Worm (Caenorhabditis elegans) whole organism, young adult: Measurements from ENCODE around the gene pgl-3.

Source experiments
- B0019.2 ChIP-seq: fragments of 200-800 bp; sonication (Bioruptor generic); conservative IDR thresholded peaks from 2 replicates; pipeline ENCODE4 v1.3.6; 2022; ENCODE audit warnings: missing genetic modification reagents, missing genetic modification characterization, missing compliant biosample characterization
- B0336.3 ChIP-seq: fragments of 200-800 bp; sonication (Bioruptor generic); IDR thresholded peaks from 2 replicates; pipeline ENCODE4 v1.3.6; 2022; ENCODE audit warnings: missing genetic modification characterization, missing compliant biosample characterization
- F23B12.7 ChIP-seq: sonication (generic microtip); optimal IDR thresholded peaks from 2 replicates; lab custom pipeline; 2017; ENCODE audit warnings: missing genetic modification characterization, mild to moderate bottlenecking, missing compliant biosample characterization, antibody characterized with exemption, moderate library complexity; ENCODE audit not compliant: insufficient read depth
- F49E8.2 ChIP-seq: sonication (generic microtip); optimal IDR thresholded peaks from 3 replicates; lab custom pipeline; 2017; ENCODE audit warnings: missing genetic modification characterization, mild to moderate bottlenecking, missing compliant biosample characterization, antibody characterized with exemption, moderate library complexity; ENCODE audit not compliant: insufficient read depth
- Y95B8A.8 ChIP-seq: fragments of 200-800 bp; sonication (Bioruptor generic); IDR thresholded peaks from 2 replicates; pipeline ENCODE4 v1.3.6; 2022; ENCODE audit warnings: missing genetic modification reagents, missing genetic modification characterization, missing compliant biosample characterization
- ZK185.1 ChIP-seq: sonication (generic microtip); optimal IDR thresholded peaks from 2 replicates; lab custom pipeline; 2016; ENCODE audit warnings: mild to moderate bottlenecking, missing genetic modification characterization, missing compliant biosample characterization; ENCODE audit not compliant: poor library complexity, severe bottlenecking
- akir-1 ChIP-seq: fragments of 200-800 bp; sonication (Bioruptor generic); optimal IDR thresholded peaks from 2 replicates; lab custom pipeline; 2018; ENCODE audit warnings: mild to moderate bottlenecking, missing genetic modification characterization, moderate library complexity, missing compliant biosample characterization
- ama-1 ChIP-seq, 3 experiments: fragments of 150-350 bp in 1 of 3; sonication (generic microtip) in 2 of 3; optimal IDR thresholded peaks; 2 replicates each; lab custom pipeline; 2014 to 2018; ENCODE audit warnings: missing biosample characterization in 2 of 3, missing genetic modification characterization in 2 of 3, missing genetic modification reagents in 2 of 3
- aptf-2 ChIP-seq: fragments of 200-800 bp; sonication (Bioruptor generic); conservative IDR thresholded peaks from 2 replicates; pipeline ENCODE4 v1.3.6; 2022; ENCODE audit warnings: missing genetic modification reagents, missing genetic modification characterization, missing compliant biosample characterization
- attf-5 ChIP-seq: fragments of 200-800 bp; sonication (Bioruptor generic); optimal IDR thresholded peaks from 2 replicates; lab custom pipeline; 2018; ENCODE audit warnings: mild to moderate bottlenecking, missing genetic modification characterization, missing compliant biosample characterization
- bed-1 ChIP-seq: fragments of 200-800 bp; sonication (Bioruptor generic); IDR thresholded peaks from 2 replicates; pipeline ENCODE4 v1.3.6; 2022; ENCODE audit warnings: missing genetic modification reagents, missing genetic modification characterization, missing compliant biosample characterization
- ccch-3 ChIP-seq: fragments of 200-800 bp; sonication (Bioruptor generic); optimal IDR thresholded peaks from 2 replicates; lab custom pipeline; 2018; ENCODE audit warnings: mild to moderate bottlenecking, missing genetic modification characterization, missing compliant biosample characterization
- cebp-1 ChIP-seq, 2 experiments: fragments of 200-800 bp in 1 of 2; sonication (Bioruptor generic) in 1 of 2; sonication (generic microtip) in 1 of 2; IDR thresholded peaks in 1 of 2; optimal IDR thresholded peaks in 1 of 2; 2 replicates each; pipeline versions ENCODE4 v1.3.6 to Lab custom; 2017 to 2022; ENCODE audit warnings: missing compliant biosample characterization in 2 of 2, missing genetic modification characterization in 2 of 2, mild to moderate bottlenecking in 1 of 2, missing genetic modification reagents in 1 of 2, moderate library complexity in 1 of 2
- ceh-27 ChIP-seq: fragments of 200-800 bp; sonication (Bioruptor generic); optimal IDR thresholded peaks from 2 replicates; lab custom pipeline; 2018; ENCODE audit warnings: mild to moderate bottlenecking, missing genetic modification characterization, moderate library complexity, missing compliant biosample characterization
- ceh-58 ChIP-seq: fragments of 200-800 bp; sonication (Bioruptor generic); IDR thresholded peaks from 2 replicates; pipeline ENCODE4 v1.3.6; 2022; ENCODE audit warnings: missing genetic modification characterization, missing compliant biosample characterization
- chd-7 ChIP-seq: sonication (generic microtip); optimal IDR thresholded peaks from 2 replicates; lab custom pipeline; 2016; ENCODE audit warnings: mild to moderate bottlenecking, missing genetic modification characterization, moderate library complexity, missing compliant biosample characterization
- efl-1 ChIP-seq: fragments of 150-350 bp; optimal IDR thresholded peaks from 2 replicates; lab custom pipeline; 2014; ENCODE audit warnings: missing biosample characterization, missing genetic modification reagents, missing genetic modification characterization
- egl-18 ChIP-seq: fragments of 200-800 bp; sonication (Bioruptor generic); IDR thresholded peaks from 2 replicates; pipeline ENCODE4 v1.3.6; 2022; ENCODE audit warnings: missing genetic modification reagents, missing genetic modification characterization, missing compliant biosample characterization
- ets-4 ChIP-seq: fragments of 200-800 bp; sonication (Bioruptor generic); optimal IDR thresholded peaks from 2 replicates; lab custom pipeline; 2018; ENCODE audit warnings: mild to moderate bottlenecking, missing genetic modification characterization, missing compliant biosample characterization
- him-1 ChIP-seq: sonication (generic microtip); optimal IDR thresholded peaks from 2 replicates; lab custom pipeline; 2016; ENCODE audit warnings: missing genotype, missing genetic modification reagents, missing genetic modification characterization, missing compliant biosample characterization
- hlh-12 ChIP-seq: sonication (generic microtip); optimal IDR thresholded peaks from 2 replicates; lab custom pipeline; 2016; ENCODE audit warnings: missing genetic modification characterization, missing compliant biosample characterization
- hmg-1.2 ChIP-seq: fragments of 200-800 bp; sonication (Bioruptor generic); IDR thresholded peaks from 2 replicates; pipeline ENCODE4 v1.3.6; 2022; ENCODE audit warnings: missing genetic modification reagents, missing genetic modification characterization, missing compliant biosample characterization
- hrde-1 ChIP-seq: sonication (generic microtip); optimal IDR thresholded peaks from 2 replicates; lab custom pipeline; 2016; ENCODE audit warnings: missing genetic modification characterization, mild to moderate bottlenecking, missing compliant biosample characterization, moderate library complexity, missing genotype, missing genetic modification reagents, borderline replicate concordance
- let-607 ChIP-seq, 2 experiments: fragments of 200-800 bp in 1 of 2; sonication (Bioruptor generic) in 1 of 2; sonication (generic microtip) in 1 of 2; optimal IDR thresholded peaks; 2 replicates each; lab custom pipeline; 2016 to 2018; ENCODE audit warnings: mild to moderate bottlenecking in 2 of 2, missing compliant biosample characterization in 2 of 2, missing genetic modification characterization in 2 of 2, moderate library complexity in 2 of 2, missing genotype in 1 of 2
- lin-54 ChIP-seq: fragments of 200-800 bp; sonication (Bioruptor generic); optimal IDR thresholded peaks from 2 replicates; lab custom pipeline; 2018; ENCODE audit warnings: mild to moderate bottlenecking, missing genetic modification characterization, missing compliant biosample characterization
- madf-10 ChIP-seq: sonication (generic microtip); optimal IDR thresholded peaks from 2 replicates; lab custom pipeline; 2016; ENCODE audit warnings: mild to moderate bottlenecking, missing genetic modification characterization, missing compliant biosample characterization
- madf-3 ChIP-seq: fragments of 200-800 bp; sonication (Bioruptor generic); IDR thresholded peaks from 2 replicates; pipeline ENCODE4 v1.3.6; 2022; ENCODE audit warnings: missing genetic modification reagents, missing genetic modification characterization, missing compliant biosample characterization
- madf-6 ChIP-seq: fragments of 200-800 bp; sonication (Bioruptor generic); IDR thresholded peaks from 2 replicates; pipeline ENCODE4 v1.3.6; 2022; ENCODE audit warnings: missing genetic modification reagents, missing genetic modification characterization, missing compliant biosample characterization
- madf-8 ChIP-seq: fragments of 200-800 bp; sonication (Bioruptor generic); conservative IDR thresholded peaks from 2 replicates; pipeline ENCODE4 v1.3.6; 2022; ENCODE audit warnings: missing genetic modification reagents, missing genetic modification characterization, missing compliant biosample characterization
- mxl-1 ChIP-seq: sonication (generic microtip); optimal IDR thresholded peaks from 2 replicates; lab custom pipeline; 2016; ENCODE audit warnings: missing genetic modification characterization, missing compliant biosample characterization
- nfyb-1 ChIP-seq: fragments of 200-800 bp; sonication (Bioruptor generic); IDR thresholded peaks from 2 replicates; pipeline ENCODE4 v1.3.6; 2022; ENCODE audit warnings: missing genetic modification reagents, missing genetic modification characterization, missing compliant biosample characterization
- nhr-80 ChIP-seq: sonication (generic microtip); optimal IDR thresholded peaks from 2 replicates; lab custom pipeline; 2016; ENCODE audit warnings: missing genetic modification characterization, missing compliant biosample characterization
- nhr-90 ChIP-seq: sonication (generic microtip); optimal IDR thresholded peaks from 2 replicates; lab custom pipeline; 2016; ENCODE audit warnings: missing genotype, mild to moderate bottlenecking, missing genetic modification characterization, missing compliant biosample characterization
- sdz-38 ChIP-seq: sonication (generic microtip); optimal IDR thresholded peaks from 2 replicates; lab custom pipeline; 2016; ENCODE audit warnings: missing genotype, missing genetic modification characterization, missing compliant biosample characterization
- sea-2 ChIP-seq: fragments of 200-800 bp; sonication (Bioruptor generic); IDR thresholded peaks from 2 replicates; pipeline ENCODE4 v1.3.6; 2022; ENCODE audit warnings: missing genetic modification characterization, missing compliant biosample characterization
- snpc-1.1 ChIP-seq: sonication (generic microtip); optimal IDR thresholded peaks from 2 replicates; lab custom pipeline; 2017; ENCODE audit warnings: missing genetic modification characterization, mild to moderate bottlenecking, missing compliant biosample characterization, antibody characterized with exemption, moderate library complexity, missing genotype, missing genetic modification reagents; ENCODE audit not compliant: insufficient read depth
- somi-1 ChIP-seq: fragments of 200-800 bp; sonication (Bioruptor generic); optimal IDR thresholded peaks from 2 replicates; lab custom pipeline; 2018; ENCODE audit warnings: mild to moderate bottlenecking, missing genetic modification characterization, missing compliant biosample characterization
- sptf-2 ChIP-seq: fragments of 200-800 bp; sonication (Bioruptor generic); optimal IDR thresholded peaks from 2 replicates; lab custom pipeline; 2018; ENCODE audit warnings: mild to moderate bottlenecking, missing genetic modification characterization, missing compliant biosample characterization
- zfh-2 ChIP-seq: fragments of 200-800 bp; sonication (Bioruptor generic); conservative IDR thresholded peaks from 2 replicates; pipeline ENCODE4 v1.3.6; 2022; ENCODE audit warnings: missing genetic modification reagents, missing genetic modification characterization, missing compliant biosample characterization
- zim-3 ChIP-seq: sonication (generic microtip); optimal IDR thresholded peaks from 2 replicates; lab custom pipeline; 2017; ENCODE audit warnings: mild to moderate bottlenecking, missing genetic modification characterization, moderate library complexity, missing compliant biosample characterization
- ztf-18 ChIP-seq: sonication (generic microtip); optimal IDR thresholded peaks from 2 replicates; lab custom pipeline; 2016; ENCODE audit warnings: missing genotype, mild to moderate bottlenecking, missing genetic modification characterization, missing compliant biosample characterization
- ztf-25 ChIP-seq: fragments of 200-800 bp; sonication (Bioruptor generic); IDR thresholded peaks from 2 replicates; pipeline ENCODE4 v1.3.6; 2022; ENCODE audit warnings: missing genetic modification reagents, missing genetic modification characterization, missing compliant biosample characterization
- ztf-28 ChIP-seq: fragments of 200-800 bp; sonication (Bioruptor generic); IDR thresholded peaks from 2 replicates; pipeline ENCODE4 v1.3.6; 2022; ENCODE audit warnings: missing genetic modification reagents, missing genetic modification characterization, missing compliant biosample characterization
- ztf-3 ChIP-seq: fragments of 200-800 bp; sonication (Bioruptor generic); optimal IDR thresholded peaks from 2 replicates; lab custom pipeline; 2018; ENCODE audit warnings: mild to moderate bottlenecking, missing genetic modification characterization, missing compliant biosample characterization

Gene pgl-3

ce11 chrV:4731154-4731961, 24.4 kb upstream of the pgl-3 start, which contains the start of gene F39G3.3 (continued):
- TF ChIP-seq madf-6 (peak; percentile 97), hrde-1 (tag; lab: Kevin White, UChicago) (peak; percentile 79), ama-1 (optimal IDR thresholded peaks at IDR 0.05; lab: Kevin White, UChicago) (no peak), ama-1 (GFP tag; optimal IDR thresholded peaks at IDR 0.05; lab: Kevin White, UChicago) (no peak), ZK185.1 (tag; lab: Kevin White, UChicago) (peak; percentile 73), sea-2 (GFP tag; lab: Robert Waterston, UW) (no peak), him-1 (peak; percentile 71), B0019.2 (GFP tag; lab: Robert Waterston, UW) (no peak), mxl-1 (tag; lab: Kevin White, UChicago) (peak; percentile 41), F23B12.7 (tag; lab: Kevin White, UChicago) (peak; percentile 46), F49E8.2 (peak; percentile 25), nhr-80 (tag; lab: Kevin White, UChicago) (peak; percentile 32), ceh-58 (GFP tag; lab: Robert Waterston, UW) (no peak), madf-8 (GFP tag; lab: Robert Waterston, UW) (peak; percentile 84), nhr-90 (tag; lab: Kevin White, UChicago) (no peak), let-607 (tag; optimal IDR thresholded peaks at IDR 0.05; lab: Kevin White, UChicago) (peak in 1 of 2 experiments; percentile 30), ztf-3 (GFP tag; lab: Kevin White, UChicago) (no peak), ztf-18 (peak; percentile 72), efl-1 (peak; percentile 77), ceh-27 (GFP tag; lab: Kevin White, UChicago) (peak; percentile 24), hmg-1.2 (GFP tag; lab: Robert Waterston, UW) (peak; percentile 53), somi-1 (GFP tag; lab: Kevin White, UChicago) (no peak), attf-5 (GFP tag; lab: Kevin White, UChicago) (peak; percentile 38), cebp-1 (GFP tag; IDR thresholded peaks at IDR 0.05; lab: Robert Waterston, UW) (no peak), cebp-1 (tag; optimal IDR thresholded peaks at IDR 0.05; lab: Kevin White, UChicago) (peak; percentile 62), akir-1 (GFP tag; lab: Kevin White, UChicago) (no peak)

ce11 chrV:4733952-4734351, 21.8 kb upstream of the pgl-3 start:
- TF ChIP-seq nfyb-1 (GFP tag; lab: Robert Waterston, UW) (0 out of 2 replicates have a peak, but pooled peaks have one; percentile 58), chd-7 (tag; lab: Kevin White, UChicago) (no peak), hlh-12 (tag; lab: Kevin White, UChicago) (no peak), zfh-2 (GFP tag; lab: Robert Waterston, UW) (peak; percentile 58; the same call in 1 of the 2 replicates)

ce11 chrV:4734608-4735007, 21.2 kb upstream of the pgl-3 start:
- no peak for TF ChIP-seq ccch-3 (GFP tag; lab: Kevin White, UChicago)
- no peak for TF ChIP-seq egl-18 (GFP tag; lab: Robert Waterston, UW)
- no peak for TF ChIP-seq bed-1 (GFP tag; lab: Robert Waterston, UW)
- no peak for TF ChIP-seq zim-3 (tag; lab: Kevin White, UChicago)
- peak; percentile 17 for TF ChIP-seq lin-54 (GFP tag; lab: Kevin White, UChicago)
- no peak for TF ChIP-seq madf-10 (tag; lab: Kevin White, UChicago)
- TF ChIP-seq ztf-25 (GFP tag; lab: Robert Waterston, UW): 0 out of 2 replicates have a peak, but pooled peaks have one; percentile 50
- no peak for TF ChIP-seq sdz-38 (tag; lab: Kevin White, UChicago)
- TF ChIP-seq B0336.3 (GFP tag; lab: Robert Waterston, UW): 0 out of 2 replicates have a peak, but pooled peaks have one; percentile 19
- no peak for TF ChIP-seq aptf-2 (GFP tag; lab: Robert Waterston, UW)
- TF ChIP-seq snpc-1.1 (tag; lab: Kevin White, UChicago): no peak
- TF ChIP-seq madf-3 (GFP tag; lab: Robert Waterston, UW): no peak
- no peak for TF ChIP-seq sptf-2 (GFP tag; lab: Kevin White, UChicago)
- no peak for TF ChIP-seq ets-4
- no peak for TF ChIP-seq ztf-28
- TF ChIP-seq Y95B8A.8 (GFP tag; lab: Robert Waterston, UW): no peak
